Worm (Caenorhabditis elegans) whole organism, L1 larva: ENCODE data around the gene ZK380.2.

Source experiments
- C04F5.9 ChIP-seq: sonication (generic microtip); optimal IDR thresholded peaks from 2 replicates; lab custom pipeline; 2016; ENCODE audit warnings: missing genetic modification characterization, missing compliant biosample characterization
- egl-13 ChIP-seq: sonication (generic microtip); optimal IDR thresholded peaks from 2 replicates; lab custom pipeline; 2016; ENCODE audit warnings: missing genotype, missing genetic modification reagents, missing genetic modification characterization, missing compliant biosample characterization
- unc-86 ChIP-seq: sonication (generic microtip); optimal IDR thresholded peaks from 2 replicates; lab custom pipeline; 2016; ENCODE audit warnings: missing genetic modification characterization, missing compliant biosample characterization

- TF ChIP-seq egl-13 (tag; lab: Kevin White, UChicago) = no peak
- no peak for TF ChIP-seq unc-86 (tag; lab: Kevin White, UChicago)
- no peak for TF ChIP-seq C04F5.9 (tag; lab: Kevin White, UChicago)
Measured at ce11 chrX:1589962-1590361, 41.3 kb upstream of the ZK380.2 start.
